Fruit fly (Drosophila melanogaster): Measurements from ENCODE around the gene ntc.

ntc gene

DNA sequence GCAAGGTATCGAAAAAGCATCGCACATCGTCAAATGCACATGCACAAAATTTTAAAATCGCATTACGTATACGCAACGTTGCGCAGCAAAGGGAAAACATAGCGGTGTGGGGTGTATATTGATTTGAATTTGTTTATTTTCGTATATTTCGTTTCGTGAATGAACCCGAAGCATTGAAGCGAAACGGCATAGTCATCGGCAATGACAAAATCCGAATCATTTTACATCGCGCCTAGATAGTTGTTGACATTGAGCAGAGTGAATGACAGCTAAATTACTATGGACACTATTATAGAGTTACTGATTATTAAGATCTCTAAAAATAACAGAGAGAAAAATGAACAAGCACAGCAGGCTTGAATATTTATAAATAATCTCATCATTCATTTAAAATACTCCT lies 32.9 kb downstream of the ntc start:
- TF ChIP-seq H2.0 (GFP tag; IDR thresholded peaks at IDR 0.05) (no peak), chinmo (GFP tag; IDR thresholded peaks at IDR 0.05; ENCODE audit: partially characterized antibody) (peak; percentile 74; the same call in 1 of the 4 replicates)

dm6 chr3L:3772284-3772987 lies 33.8 kb downstream of the ntc start:
- TF ChIP-seq CG7786 (GFP tag; optimal IDR thresholded peaks at IDR 0.05) (peak; percentile 18), CG2678 (tag; optimal IDR thresholded peaks at IDR 0.05) (peak; percentile 34), disco-r (GFP tag; optimal IDR thresholded peaks at IDR 0.05) (no peak), CG10209 (GFP tag; optimal IDR thresholded peaks at IDR 0.05) (peak; percentile 10), unc-4 (GFP tag; IDR thresholded peaks at IDR 0.05; ENCODE audit: partially characterized antibody) (peak; percentile 46; the same call in 1 of the 2 replicates), Blimp-1 (GFP tag; optimal IDR thresholded peaks at IDR 0.05) (no peak), H2.0 (GFP tag; IDR thresholded peaks at IDR 0.05) (peak; percentile 42; the same call in 1 of the 2 replicates), Hmr (GFP tag; optimal IDR thresholded peaks at IDR 0.05) (peak; percentile 10), al (GFP tag; IDR thresholded peaks at IDR 0.05) (no peak), dm (GFP tag; optimal IDR thresholded peaks at IDR 0.05) (no peak), Med (GFP tag) (peak; percentile 86), Hr51 (GFP tag; optimal IDR thresholded peaks at IDR 0.05) (peak in 1 of 2 experiments; percentile 60), lilli (GFP tag; optimal IDR thresholded peaks at IDR 0.05) (peak; percentile 47), CoRest (tag; optimal IDR thresholded peaks at IDR 0.05) (peak; percentile 19), CG11695 (GFP tag; IDR thresholded peaks at IDR 0.05) (no peak), CG12391 (tag; optimal IDR thresholded peaks at IDR 0.05) (peak; percentile 44), grau (tag; optimal IDR thresholded peaks at IDR 0.05) (peak; percentile 40), CG17802 (tag; optimal IDR thresholded peaks at IDR 0.05) (no peak), lab (GFP tag; optimal IDR thresholded peaks at IDR 0.05) (peak; percentile 20), crc (GFP tag; optimal IDR thresholded peaks at IDR 0.05) (no peak), NfI (GFP tag; optimal IDR thresholded peaks at IDR 0.05) (peak; percentile 44), lmd (GFP tag; IDR thresholded peaks at IDR 0.05) (peak; percentile 29; the same call in 1 of the 2 replicates), Scr (GFP tag; IDR thresholded peaks at IDR 0.05; ENCODE audit: partially characterized antibody) (peak; percentile 50), CG8089 (GFP tag; optimal IDR thresholded peaks at IDR 0.05) (no peak), Xrp1 (GFP tag; IDR thresholded peaks at IDR 0.05) (0 out of 2 replicates have a peak, but pooled peaks have one; percentile 23), dati (GFP tag; IDR thresholded peaks at IDR 0.05) (no peak), sug (tag; optimal IDR thresholded peaks at IDR 0.05) (peak; percentile 31), Sox102F (GFP tag; optimal IDR thresholded peaks at IDR 0.05) (peak; percentile 49), fd3F (GFP tag; optimal IDR thresholded peaks at IDR 0.05) (peak; percentile 19), HLH54F (GFP tag; optimal IDR thresholded peaks at IDR 0.05) (peak; percentile 5), Atf6 (GFP tag; IDR thresholded peaks at IDR 0.05) (0 out of 2 replicates have a peak, but pooled peaks have one; percentile 29), bowl (GFP tag; IDR thresholded peaks at IDR 0.05) (no peak), sens (GFP tag) (peak; percentile 69), CG7556 (GFP tag; optimal IDR thresholded peaks at IDR 0.05) (peak; percentile 9), CG32532 (GFP tag; IDR thresholded peaks at IDR 0.05) (peak; percentile 51; the same call in 1 of the 2 replicates), HmgZ (tag; optimal IDR thresholded peaks at IDR 0.05) (peak; percentile 29), CG3847 (GFP tag; IDR thresholded peaks at IDR 0.05) (peak; percentile 28; the same call in 1 of the 2 replicates), bab2 (GFP tag; optimal IDR thresholded peaks at IDR 0.05) (peak; percentile 22), CG34422 (GFP tag; IDR thresholded peaks at IDR 0.05) (peak; percentile 43; the same call in 1 of the 3 replicates), unpg (GFP tag; optimal IDR thresholded peaks at IDR 0.05) (peak; percentile 32), stc (GFP tag; IDR thresholded peaks at IDR 0.05) (peak; percentile 55; the same call in 1 of the 2 replicates), Drgx (GFP tag; IDR thresholded peaks at IDR 0.05) (peak; percentile 45), jigr1 (GFP tag; IDR thresholded peaks at IDR 0.05) (no peak), CG7963 (GFP tag; IDR thresholded peaks at IDR 0.05; ENCODE audit: partially characterized antibody) (no peak), CG17385 (GFP tag; optimal IDR thresholded peaks at IDR 0.05) (peak; percentile 33)
